Fruit fly (Drosophila melanogaster) whole organism, embryonic: ENCODE results near the gene CG34310.
A peak's percentile ranks its signal among the peaks of the same experiment; 100 is the strongest.

Experiments used
- Abd-B ChIP-seq: fragments of 200-800 bp; sonication (Bioruptor generic); optimal IDR thresholded peaks from 2 replicates; lab custom pipeline; 2018; ENCODE audit warnings: missing biosample characterization, mild to moderate bottlenecking, missing genetic modification characterization, moderate library complexity
- Adf1 ChIP-seq: fragments of 200-800 bp; sonication (Bioruptor generic); IDR thresholded peaks from 2 replicates; pipeline ENCODE4 v1.3.6; 2022; ENCODE audit warnings: missing biosample characterization, missing genetic modification characterization
- Aef1 ChIP-seq: fragments of 200-800 bp; sonication (Bioruptor generic); IDR thresholded peaks from 3 replicates; pipeline ENCODE4 v1.3.6; 2022; ENCODE audit warnings: missing biosample characterization, missing genetic modification characterization
- B-H1 ChIP-seq: fragments of 200-800 bp; sonication (Bioruptor generic); IDR thresholded peaks from 3 replicates; pipeline ENCODE4 v1.3.6; 2022; ENCODE audit warnings: missing biosample characterization, missing genetic modification characterization
- C15 ChIP-seq: fragments of 200-800 bp; sonication (Bioruptor generic); IDR thresholded peaks from 3 replicates; pipeline ENCODE4 v1.3.6; 2022; ENCODE audit warnings: missing biosample characterization, missing genetic modification characterization
- CG10267 ChIP-seq: fragments of 200-800 bp; sonication (Bioruptor generic); optimal IDR thresholded peaks from 2 replicates; lab custom pipeline; 2018; ENCODE audit warnings: missing biosample characterization, mild to moderate bottlenecking, missing genetic modification characterization, moderate library complexity
- CG11456 ChIP-seq: fragments of 200-800 bp; sonication (Bioruptor generic); IDR thresholded peaks from 3 replicates; pipeline ENCODE4 v1.3.6; 2022; ENCODE audit warnings: missing biosample characterization, missing genetic modification characterization
- CG11504 ChIP-seq: fragments of 200-800 bp; sonication (Bioruptor generic); optimal IDR thresholded peaks from 3 replicates; lab custom pipeline; 2019; ENCODE audit warnings: missing biosample characterization, mild to moderate bottlenecking, missing genetic modification characterization, moderate library complexity
- CG12219 ChIP-seq: fragments of 200-800 bp; sonication (Bioruptor generic); optimal IDR thresholded peaks from 3 replicates; lab custom pipeline; 2018; ENCODE audit warnings: missing biosample characterization, mild to moderate bottlenecking, missing genetic modification characterization
- CG12391 ChIP-seq: fragments of 200-800 bp; sonication (Bioruptor generic); optimal IDR thresholded peaks from 3 replicates; lab custom pipeline; 2018; ENCODE audit warnings: missing biosample characterization, mild to moderate bottlenecking, missing genetic modification characterization, moderate library complexity
- CG14014 ChIP-seq: fragments of 200-800 bp; sonication (Bioruptor generic); IDR thresholded peaks from 2 replicates; pipeline ENCODE4 v1.3.6; 2022; ENCODE audit warnings: missing biosample characterization, missing genetic modification characterization
- CG14710 ChIP-seq: fragments of 200-800 bp; sonication (Bioruptor generic); optimal IDR thresholded peaks from 3 replicates; lab custom pipeline; 2019; ENCODE audit warnings: missing biosample characterization, mild to moderate bottlenecking, missing genetic modification characterization, moderate library complexity
- CG1603 ChIP-seq: fragments of 200-800 bp; sonication (Bioruptor generic); optimal IDR thresholded peaks from 2 replicates; lab custom pipeline; 2019; ENCODE audit warnings: missing biosample characterization, mild to moderate bottlenecking, missing genetic modification characterization, moderate library complexity
- CG17359 ChIP-seq: fragments of 200-800 bp; sonication (Bioruptor generic); optimal IDR thresholded peaks from 3 replicates; lab custom pipeline; 2018; ENCODE audit warnings: missing biosample characterization, mild to moderate bottlenecking, missing genetic modification characterization, moderate library complexity
- CG18476 ChIP-seq: fragments of 200-800 bp; sonication (Bioruptor generic); optimal IDR thresholded peaks from 2 replicates; lab custom pipeline; 2016; ENCODE audit warnings: missing biosample characterization, mild to moderate bottlenecking, missing genetic modification characterization
- CG2202 ChIP-seq: fragments of 200-800 bp; sonication (Bioruptor generic); optimal IDR thresholded peaks from 2 replicates; lab custom pipeline; 2018; ENCODE audit warnings: missing biosample characterization, mild to moderate bottlenecking, missing genetic modification characterization
- CG32772 ChIP-seq: fragments of 200-800 bp; sonication (Bioruptor generic); IDR thresholded peaks from 2 replicates; pipeline ENCODE4 v1.3.6; 2022; ENCODE audit warnings: missing biosample characterization, missing genetic modification characterization
- CG4328 ChIP-seq: fragments of 200-800 bp; sonication (Bioruptor generic); optimal IDR thresholded peaks from 3 replicates; lab custom pipeline; 2017; ENCODE audit warnings: missing biosample characterization, missing genetic modification reagents, missing genetic modification characterization
- CrebB ChIP-seq: fragments of 200-800 bp; sonication (Bioruptor generic); optimal IDR thresholded peaks from 3 replicates; lab custom pipeline; 2018; ENCODE audit warnings: missing biosample characterization, mild to moderate bottlenecking, missing genetic modification characterization
- D ChIP-seq, 2 experiments: fragments of 200-800 bp in 1 of 2; fragments of >200 bp in 1 of 2; sonication (Bioruptor generic) in 1 of 2; optimal IDR thresholded peaks; 2 replicates in 1 of 2; 3 replicates in 1 of 2; lab custom pipeline; 2017; ENCODE audit warnings: mild to moderate bottlenecking in 1 of 2, missing biosample characterization in 1 of 2, missing genetic modification characterization in 1 of 2, missing genetic modification reagents in 1 of 2
- Drgx ChIP-seq: fragments of 200-800 bp; sonication (Bioruptor generic); IDR thresholded peaks from 2 replicates; pipeline ENCODE4 v1.3.6; 2022; ENCODE audit warnings: missing biosample characterization, missing genetic modification characterization
- Fer1 ChIP-seq: fragments of 200-800 bp; sonication (Bioruptor generic); optimal IDR thresholded peaks from 2 replicates; lab custom pipeline; 2017; ENCODE audit warnings: missing biosample characterization, mild to moderate bottlenecking, missing genetic modification characterization
- Mrtf ChIP-seq: fragments of 200-800 bp; sonication (Bioruptor generic); IDR thresholded peaks from 3 replicates; pipeline ENCODE4 v1.3.6; 2022; ENCODE audit warnings: missing biosample characterization, missing genetic modification characterization
- NC2α ChIP-seq: fragments of 200-800 bp; sonication (Bioruptor generic); optimal IDR thresholded peaks from 2 replicates; lab custom pipeline; 2016; ENCODE audit warnings: missing biosample characterization, missing genetic modification characterization
- NC2β ChIP-seq: fragments of 200-800 bp; sonication (Bioruptor generic); optimal IDR thresholded peaks from 2 replicates; lab custom pipeline; 2016; ENCODE audit warnings: missing biosample characterization, missing genetic modification characterization
- NfI ChIP-seq: fragments of 200-800 bp; sonication (Bioruptor generic); optimal IDR thresholded peaks from 3 replicates; lab custom pipeline; 2018; ENCODE audit warnings: missing biosample characterization, mild to moderate bottlenecking, missing genetic modification characterization, moderate library complexity
- Oli ChIP-seq: fragments of 200-800 bp; sonication (Bioruptor generic); optimal IDR thresholded peaks from 2 replicates; lab custom pipeline; 2018; ENCODE audit warnings: missing biosample characterization, mild to moderate bottlenecking, missing genetic modification characterization, moderate library complexity
- Six4 ChIP-seq: fragments of 200-800 bp; sonication (Bioruptor generic); optimal IDR thresholded peaks from 2 replicates; lab custom pipeline; 2016; ENCODE audit warnings: missing biosample characterization, missing genetic modification characterization
- Tbp ChIP-seq: fragments of >200 bp; optimal IDR thresholded peaks from 2 replicates; lab custom pipeline; 2018; ENCODE audit warnings: missing biosample characterization, missing genetic modification characterization
- ap ChIP-seq: fragments of 200-800 bp; sonication (Bioruptor generic); IDR thresholded peaks from 2 replicates; pipeline ENCODE4 v1.3.6; 2022; ENCODE audit warnings: missing biosample characterization, missing genetic modification characterization
- ara ChIP-seq: fragments of 200-800 bp; sonication (Bioruptor generic); IDR thresholded peaks from 2 replicates; pipeline ENCODE4 v1.3.6; 2022; ENCODE audit warnings: missing biosample characterization, missing genetic modification characterization
- cg ChIP-seq: fragments of 200-800 bp; sonication (Bioruptor generic); optimal IDR thresholded peaks from 3 replicates; lab custom pipeline; 2019; ENCODE audit warnings: missing biosample characterization, mild to moderate bottlenecking, missing genetic modification characterization, moderate library complexity
- corto ChIP-seq: fragments of 200-800 bp; sonication (Bioruptor generic); optimal IDR thresholded peaks from 2 replicates; lab custom pipeline; 2016; ENCODE audit warnings: missing biosample characterization, mild to moderate bottlenecking, missing genetic modification characterization, moderate library complexity
- disco-r ChIP-seq: fragments of 200-800 bp; sonication (Bioruptor generic); optimal IDR thresholded peaks from 2 replicates; lab custom pipeline; 2016; ENCODE audit warnings: missing biosample characterization, missing genetic modification characterization
- dmrt99B ChIP-seq: fragments of 200-800 bp; sonication (Bioruptor generic); optimal IDR thresholded peaks from 2 replicates; lab custom pipeline; 2018; ENCODE audit warnings: missing biosample characterization, mild to moderate bottlenecking, missing genetic modification characterization, moderate library complexity
- ewg ChIP-seq: fragments of 200-800 bp; sonication (Bioruptor generic); optimal IDR thresholded peaks from 3 replicates; lab custom pipeline; 2017; ENCODE audit warnings: mild to moderate bottlenecking, missing biosample characterization, missing genetic modification reagents, missing genetic modification characterization
- fd96Cb ChIP-seq: fragments of 200-800 bp; sonication (Bioruptor generic); optimal IDR thresholded peaks from 2 replicates; lab custom pipeline; 2018; ENCODE audit warnings: missing biosample characterization, mild to moderate bottlenecking, missing genetic modification characterization, moderate library complexity
- gro ChIP-seq: fragments of 200-800 bp; sonication (Bioruptor generic); optimal IDR thresholded peaks from 2 replicates; lab custom pipeline; 2016; ENCODE audit warnings: missing biosample characterization, missing genetic modification characterization
- lbe ChIP-seq: fragments of 200-800 bp; sonication (Bioruptor generic); optimal IDR thresholded peaks from 2 replicates; lab custom pipeline; 2016; ENCODE audit warnings: missing biosample characterization, mild to moderate bottlenecking, missing genetic modification characterization
- luna ChIP-seq: fragments of 200-800 bp; sonication (Bioruptor generic); optimal IDR thresholded peaks from 2 replicates; lab custom pipeline; 2016; ENCODE audit warnings: missing biosample characterization, missing genetic modification characterization
- maf-S ChIP-seq: fragments of 200-800 bp; sonication (Bioruptor generic); optimal IDR thresholded peaks from 2 replicates; lab custom pipeline; 2016; ENCODE audit warnings: missing biosample characterization, missing genetic modification characterization
- nmo ChIP-seq: fragments of 200-800 bp; sonication (Bioruptor generic); optimal IDR thresholded peaks from 2 replicates; lab custom pipeline; 2018; ENCODE audit warnings: missing biosample characterization, mild to moderate bottlenecking, missing genetic modification characterization, moderate library complexity
- otp ChIP-seq: fragments of 200-800 bp; sonication (Bioruptor generic); IDR thresholded peaks from 3 replicates; pipeline ENCODE4, ENCODE4 v1.3.6; 2022; ENCODE audit warnings: missing biosample characterization, missing genetic modification characterization
- peb ChIP-seq: fragments of 200-800 bp; sonication (Bioruptor generic); IDR thresholded peaks from 2 replicates; pipeline ENCODE4 v1.3.6; 2022; ENCODE audit warnings: missing biosample characterization, missing genetic modification characterization
- prd ChIP-seq, 3 experiments: fragments of >200 bp in 2 of 3; fragments of 200-800 bp in 1 of 3; sonication (Bioruptor generic) in 1 of 3; optimal IDR thresholded peaks in 2 of 3; IDR thresholded peaks in 1 of 3; 2 replicates in 2 of 3; 3 replicates in 1 of 3; pipeline versions ENCODE4 v1.3.6 to Lab custom; 2017 to 2022; ENCODE audit warnings: missing biosample characterization in 1 of 3, missing genetic modification characterization in 1 of 3
- pum ChIP-seq: fragments of 200-800 bp; sonication (Bioruptor generic); optimal IDR thresholded peaks from 2 replicates; lab custom pipeline; 2016; ENCODE audit warnings: missing biosample characterization, missing genetic modification characterization
- sima ChIP-seq: fragments of 200-800 bp; sonication (Bioruptor generic); optimal IDR thresholded peaks from 2 replicates; lab custom pipeline; 2016; ENCODE audit warnings: missing biosample characterization, missing genetic modification characterization
- tap ChIP-seq: fragments of 200-800 bp; optimal IDR thresholded peaks from 3 replicates; lab custom pipeline; 2019; ENCODE audit warnings: missing biosample characterization, mild to moderate bottlenecking, missing genetic modification characterization, moderate library complexity
- unpg ChIP-seq: fragments of 200-800 bp; sonication (Bioruptor generic); optimal IDR thresholded peaks from 3 replicates; lab custom pipeline; 2018; ENCODE audit warnings: missing biosample characterization, mild to moderate bottlenecking, missing genetic modification characterization, moderate library complexity
- wor ChIP-seq: fragments of 200-800 bp; sonication (Bioruptor generic); IDR thresholded peaks from 2 replicates; pipeline ENCODE4 v1.3.6; 2022; ENCODE audit warnings: missing biosample characterization, missing genetic modification characterization
- z ChIP-seq: fragments of 200-800 bp; sonication (Bioruptor generic); IDR thresholded peaks from 3 replicates; pipeline ENCODE4 v1.3.6; 2022; ENCODE audit warnings: missing biosample characterization, missing genetic modification characterization
- zfh2 ChIP-seq: fragments of 200-800 bp; sonication (Bioruptor generic); optimal IDR thresholded peaks from 2 replicates; lab custom pipeline; 2016; ENCODE audit warnings: missing biosample characterization, missing genetic modification characterization

CG34310 gene

DNA sequence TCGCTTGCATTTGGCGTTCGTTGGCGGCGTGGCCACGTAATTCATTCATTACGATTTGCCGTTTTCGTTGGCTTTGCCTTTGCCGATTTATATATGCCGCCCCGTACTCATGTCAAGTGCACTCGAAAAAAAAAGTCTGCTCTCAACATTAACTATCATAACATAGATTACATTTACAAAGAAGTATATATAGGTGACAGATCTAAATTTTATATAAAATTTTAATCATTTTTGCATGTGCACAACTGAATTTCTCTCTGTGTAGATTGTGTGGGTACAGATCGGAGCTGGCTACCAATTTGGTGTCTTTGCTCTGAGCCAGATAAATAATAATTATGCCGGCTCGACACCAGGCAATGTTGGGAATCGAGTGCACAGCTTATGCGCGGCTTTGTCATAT lies 34.9 kb downstream of the CG34310 start (continued):
- TF ChIP-seq CrebB (tag; lab: Kevin White, UChicago) (no peak), B-H1 (GFP tag; lab: Robert Waterston, UW) (peak; percentile 46; the same call in 1 of the 3 replicates), tap (peak; percentile 37), dmrt99B (tag; lab: Kevin White, UChicago) (peak; percentile 48), D (optimal IDR thresholded peaks at IDR 0.05; lab: Kevin White, UChicago) (no peak), D (GFP tag; optimal IDR thresholded peaks at IDR 0.05; lab: Kevin White, UChicago) (peak; percentile 30), C15 (no peak), lbe (GFP tag; lab: Kevin White, UChicago) (peak; percentile 40), CG12219 (GFP tag; lab: Kevin White, UChicago) (peak; percentile 34), Six4 (peak; percentile 18), CG18476 (peak; percentile 4), CG10267 (peak; percentile 18), nmo (peak; percentile 39), NC2β (GFP tag; lab: Kevin White, UChicago) (peak; percentile 21), prd (optimal IDR thresholded peaks at IDR 0.05; lab: Kevin White, UChicago) (no peak), prd (GFP tag; IDR thresholded peaks at IDR 0.05; lab: Robert Waterston, UW) (peak; percentile 87), CG32772 (peak; percentile 27; the same call in 1 of the 2 replicates), CG17359 (tag; lab: Kevin White, UChicago) (peak; percentile 31), pum (GFP tag; lab: Kevin White, UChicago) (peak; percentile 38), ewg (GFP tag; lab: Kevin White, UChicago) (no peak), CG11504 (tag; lab: Kevin White, UChicago) (peak; percentile 65), Oli (peak; percentile 53), ara (peak; percentile 58; the same call in 1 of the 2 replicates), gro (GFP tag; lab: Kevin White, UChicago) (no peak), CG14710 (tag; lab: Kevin White, UChicago) (peak; percentile 29), CG14014 (GFP tag; lab: Robert Waterston, UW) (peak; percentile 58; the same call in 1 of the 2 replicates), NC2α (GFP tag; lab: Kevin White, UChicago) (no peak), fd96Cb (tag; lab: Kevin White, UChicago) (peak; percentile 29), Aef1 (GFP tag; lab: Robert Waterston, UW) (peak; percentile 54; the same call in 2 of the 3 replicates), Drgx (GFP tag; lab: Robert Waterston, UW) (peak; percentile 80), luna (GFP tag; lab: Kevin White, UChicago) (no peak), Mrtf (peak; percentile 62; the same call in 1 of the 3 replicates), CG11456 (GFP tag; lab: Robert Waterston, UW) (0 out of 3 replicates have a peak, but pooled peaks have one; percentile 32), otp (0 out of 3 replicates have a peak, but pooled peaks have one; percentile 45), zfh2 (peak; percentile 1), CG12391 (tag; lab: Kevin White, UChicago) (peak; percentile 40), Fer1 (GFP tag; lab: Kevin White, UChicago) (peak; percentile 2), z (GFP tag; lab: Robert Waterston, UW) (no peak), Abd-B (GFP tag; lab: Kevin White, UChicago) (peak; percentile 13)

DNA sequence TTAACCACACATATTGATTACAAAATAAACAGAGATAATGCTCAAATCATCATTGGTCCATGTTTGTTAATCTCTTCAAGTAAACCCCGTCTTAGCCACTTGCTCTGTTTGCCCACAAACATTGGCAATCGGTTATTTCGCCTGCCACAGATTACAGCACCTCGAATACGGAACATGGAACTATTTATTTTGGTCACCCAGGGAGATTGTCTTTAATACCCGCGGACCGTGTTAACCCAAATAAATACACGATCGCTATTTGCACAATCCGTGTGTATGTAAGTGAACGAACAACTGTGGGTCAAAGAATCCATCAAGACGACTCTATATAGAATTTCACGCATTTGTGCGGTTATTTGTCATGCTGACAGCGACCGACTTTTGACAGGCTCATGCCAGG lies 37.3 kb downstream of the CG34310 start:
- TF ChIP-seq sima (GFP tag; lab: Kevin White, UChicago), result no peak
- TF ChIP-seq CG2202 (tag; lab: Kevin White, UChicago), result peak; percentile 80
- no peak for TF ChIP-seq cg (GFP tag; lab: Kevin White, UChicago)
- TF ChIP-seq unpg (GFP tag; lab: Kevin White, UChicago), result peak; percentile 7
- TF ChIP-seq peb (GFP tag; lab: Robert Waterston, UW), result no peak
- no peak for TF ChIP-seq Adf1 (GFP tag; lab: Robert Waterston, UW)
- peak; percentile 70 for TF ChIP-seq CG1603 (tag; lab: Kevin White, UChicago)
- no peak for TF ChIP-seq Tbp (GFP tag; lab: Kevin White, UChicago)
- TF ChIP-seq maf-S (GFP tag; lab: Kevin White, UChicago), result no peak
- no peak for TF ChIP-seq disco-r (GFP tag; lab: Kevin White, UChicago)
- TF ChIP-seq CG4328 (GFP tag; lab: Kevin White, UChicago), result no peak
- no peak for TF ChIP-seq wor (GFP tag; lab: Robert Waterston, UW)
- TF ChIP-seq ap, result no peak
- no peak for TF ChIP-seq corto (GFP tag; lab: Kevin White, UChicago)
- peak; percentile 6 for TF ChIP-seq fd96Cb (tag; lab: Kevin White, UChicago)
- TF ChIP-seq NfI, result no peak
